Fruit fly (Drosophila melanogaster): Measurements from ENCODE around the gene CG7102.

Gene CG7102

DNA sequence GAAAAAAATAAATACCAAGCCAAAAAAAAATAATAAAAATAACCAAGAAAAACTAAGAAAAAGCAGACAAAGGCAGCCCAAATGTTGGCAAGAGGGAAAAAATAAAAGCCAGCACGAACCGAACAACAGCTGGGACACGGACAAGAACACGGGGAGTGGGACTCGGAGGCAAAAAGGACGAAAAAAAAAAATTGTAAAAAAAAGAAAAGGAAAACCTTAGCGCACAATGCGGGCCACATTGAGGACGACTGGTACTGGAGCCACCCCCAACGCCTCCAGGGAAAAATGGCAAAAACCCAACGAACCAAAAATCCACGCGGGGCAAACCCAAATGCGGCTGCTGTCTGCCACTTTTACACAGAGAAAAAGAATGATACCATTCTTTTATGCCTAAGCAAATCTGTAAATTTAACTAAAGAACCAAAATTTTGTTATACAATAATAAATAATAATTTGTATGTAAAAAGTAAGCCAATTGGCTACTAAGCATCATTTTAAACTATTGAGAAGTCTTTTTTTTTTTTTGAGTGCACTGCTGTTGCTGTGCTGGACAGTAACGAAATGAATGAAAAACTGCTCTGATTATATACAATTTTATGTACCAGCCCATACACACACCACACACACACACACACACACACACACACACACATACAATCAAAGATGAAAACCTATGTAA, 44.9 kb upstream of the CG7102 start (continued):
- TF ChIP-seq crol (GFP tag; IDR thresholded peaks at IDR 0.05) (no peak), prd (optimal IDR thresholded peaks at IDR 0.05) (no peak), prd (GFP tag; IDR thresholded peaks at IDR 0.05) (peak; percentile 84), CG16815 (GFP tag; optimal IDR thresholded peaks at IDR 0.05) (no peak), CG5245 (GFP tag; optimal IDR thresholded peaks at IDR 0.05) (peak; percentile 35), tap (tag; optimal IDR thresholded peaks at IDR 0.05) (peak; percentile 58), croc (GFP tag; conservative IDR thresholded peaks at IDR 0.05) (peak; percentile 29; the same call in 1 of the 3 replicates), CG5180 (GFP tag; optimal IDR thresholded peaks at IDR 0.05) (peak; percentile 66), CG11504 (tag; optimal IDR thresholded peaks at IDR 0.05) (peak; percentile 89), Eip74EF (GFP tag; optimal IDR thresholded peaks at IDR 0.05) (peak in 1 of 2 experiments; percentile 62), E2f1 (GFP tag; IDR thresholded peaks at IDR 0.05) (peak; percentile 70), cas (GFP tag; IDR thresholded peaks at IDR 0.05) (no peak), her (GFP tag; optimal IDR thresholded peaks at IDR 0.05) (no peak), CG18764 (GFP tag; optimal IDR thresholded peaks at IDR 0.05) (peak; percentile 35), gcm (GFP tag; optimal IDR thresholded peaks at IDR 0.05) (no peak), HHEX (GFP tag; optimal IDR thresholded peaks at IDR 0.05) (peak; percentile 83), NfI (GFP tag; optimal IDR thresholded peaks at IDR 0.05) (peak; percentile 55), wor (GFP tag; IDR thresholded peaks at IDR 0.05) (peak; percentile 25; the same call in 1 of the 2 replicates), CG10267 (tag; optimal IDR thresholded peaks at IDR 0.05) (peak; percentile 37), CG17912 (GFP tag; optimal IDR thresholded peaks at IDR 0.05) (no peak), abd-A (tag; optimal IDR thresholded peaks at IDR 0.05) (peak; percentile 75), CG6791 (GFP tag; IDR thresholded peaks at IDR 0.05; ENCODE audit: partially characterized antibody) (no peak), wek (GFP tag; optimal IDR thresholded peaks at IDR 0.05) (no peak), CG5953 (GFP tag; IDR thresholded peaks at IDR 0.05) (peak; percentile 65), ssp (GFP tag; IDR thresholded peaks at IDR 0.05) (peak; percentile 51; the same call in 1 of the 2 replicates), p53 (GFP tag; optimal IDR thresholded peaks at IDR 0.05) (no peak), CG7556 (GFP tag; optimal IDR thresholded peaks at IDR 0.05) (peak; percentile 82), Dip2 (GFP tag; IDR thresholded peaks at IDR 0.05) (no peak), CG15696 (tag; optimal IDR thresholded peaks at IDR 0.05) (peak; percentile 32), trem (tag; optimal IDR thresholded peaks at IDR 0.05) (peak; percentile 19), Kr (GFP tag; optimal IDR thresholded peaks at IDR 0.05) (no peak), CG7963 (GFP tag; IDR thresholded peaks at IDR 0.05; ENCODE audit: partially characterized antibody) (no peak), CG32772 (GFP tag; IDR thresholded peaks at IDR 0.05) (peak; percentile 69; the same call in 1 of the 2 replicates), da (GFP tag; optimal IDR thresholded peaks at IDR 0.05) (no peak), HLHmδ (GFP tag; optimal IDR thresholded peaks at IDR 0.05) (no peak), stwl (tag; optimal IDR thresholded peaks at IDR 0.05) (no peak), GATAe (GFP tag; conservative IDR thresholded peaks at IDR 0.05) (no peak; the same call in 1 of the 2 replicates), jumu (GFP tag; optimal IDR thresholded peaks at IDR 0.05) (no peak), CG14441 (GFP tag; IDR thresholded peaks at IDR 0.05) (peak; percentile 85), Six4 (GFP tag; optimal IDR thresholded peaks at IDR 0.05) (peak; percentile 24), ATbp (GFP tag; optimal IDR thresholded peaks at IDR 0.05) (peak; percentile 41), CG10431 (GFP tag; optimal IDR thresholded peaks at IDR 0.05) (no peak), Ssrp (tag; optimal IDR thresholded peaks at IDR 0.05) (peak; percentile 12), CG2120 (GFP tag; optimal IDR thresholded peaks at IDR 0.05) (peak; percentile 81), vfl (GFP tag; optimal IDR thresholded peaks at IDR 0.05) (peak; percentile 6), Sry-δ (GFP tag; optimal IDR thresholded peaks at IDR 0.05) (no peak), CG6854 (GFP tag; optimal IDR thresholded peaks at IDR 0.05) (peak; percentile 52), CG13894 (tag; optimal IDR thresholded peaks at IDR 0.05) (peak; percentile 90), CG7357 (GFP tag; IDR thresholded peaks at IDR 0.05) (peak; percentile 72; the same call in 2 of the 3 replicates)
